Worm (Caenorhabditis elegans) whole organism, L2 larva: ENCODE data around the gene F19B2.7.

Experiments used
- C34F6.9 ChIP-seq: fragments of 150-350 bp; optimal IDR thresholded peaks from 2 replicates; lab custom pipeline; 2014; ENCODE audit warnings: missing biosample characterization, missing genetic modification characterization
- F13H6.1 ChIP-seq: sonication (generic microtip); optimal IDR thresholded peaks from 2 replicates; lab custom pipeline; 2016; ENCODE audit warnings: missing genetic modification characterization, missing compliant biosample characterization
- R02D3.7 ChIP-seq: fragments of 150-350 bp; optimal IDR thresholded peaks from 2 replicates; lab custom pipeline; 2014; ENCODE audit warnings: missing biosample characterization, missing genetic modification characterization
- Y55F3AM.14 ChIP-seq: fragments of 200-800 bp; sonication (Bioruptor generic); optimal IDR thresholded peaks from 2 replicates; lab custom pipeline; 2018; ENCODE audit warnings: mild to moderate bottlenecking, missing genetic modification characterization, missing compliant biosample characterization
- aly-2 ChIP-seq: fragments of 150-350 bp; optimal IDR thresholded peaks from 2 replicates; lab custom pipeline; 2014; ENCODE audit warnings: missing biosample characterization, missing genetic modification characterization
- blmp-1 ChIP-seq: sonication (generic microtip); optimal IDR thresholded peaks from 2 replicates; lab custom pipeline; 2017; ENCODE audit warnings: missing genetic modification characterization, mild to moderate bottlenecking, missing compliant biosample characterization, antibody characterized with exemption, moderate library complexity; ENCODE audit not compliant: insufficient read depth
- ceh-82 ChIP-seq: fragments of 150-350 bp; optimal IDR thresholded peaks from 2 replicates; lab custom pipeline; 2014; ENCODE audit warnings: missing biosample characterization, missing genetic modification characterization
- crh-2 ChIP-seq: sonication (generic microtip); optimal IDR thresholded peaks from 2 replicates; lab custom pipeline; 2017; ENCODE audit warnings: missing biosample characterization, missing genetic modification characterization
- egl-27 ChIP-seq: sonication (generic microtip); optimal IDR thresholded peaks from 3 replicates; lab custom pipeline; 2017; ENCODE audit warnings: missing biosample characterization, missing genetic modification reagents, missing genetic modification characterization
- elt-1 ChIP-seq: fragments of 150-350 bp; optimal IDR thresholded peaks from 2 replicates; lab custom pipeline; 2014; ENCODE audit warnings: missing biosample characterization, missing genetic modification characterization
- elt-3 ChIP-seq: sonication (generic microtip); optimal IDR thresholded peaks from 2 replicates; lab custom pipeline; 2017; ENCODE audit warnings: missing biosample characterization, missing genetic modification characterization
- fos-1 ChIP-seq: fragments of 150-350 bp; optimal IDR thresholded peaks from 2 replicates; lab custom pipeline; 2014; ENCODE audit warnings: missing biosample characterization, missing genetic modification characterization
- gmeb-1 ChIP-seq: fragments of 150-350 bp; optimal IDR thresholded peaks from 2 replicates; lab custom pipeline; 2014; ENCODE audit warnings: missing biosample characterization, missing genetic modification characterization
- lin-11 ChIP-seq: fragments of 150-350 bp; sonication (generic microtip); optimal IDR thresholded peaks from 2 replicates; lab custom pipeline; 2014; ENCODE audit warnings: missing biosample characterization, missing genetic modification characterization, inconsistent platforms, mixed read lengths
- lin-13 ChIP-seq: fragments of 150-350 bp; optimal IDR thresholded peaks from 2 replicates; lab custom pipeline; 2014; ENCODE audit warnings: missing biosample characterization, missing genetic modification reagents, missing genetic modification characterization
- lsy-2 ChIP-seq, 2 experiments: fragments of 150-350 bp in 1 of 2; sonication (generic microtip) in 1 of 2; optimal IDR thresholded peaks; 2 replicates each; lab custom pipeline; 2014 to 2017; ENCODE audit warnings: missing biosample characterization in 2 of 2, missing genetic modification characterization in 2 of 2
- mab-5 ChIP-seq: fragments of 150-350 bp; optimal IDR thresholded peaks from 2 replicates; lab custom pipeline; 2014; ENCODE audit warnings: missing biosample characterization, missing genetic modification characterization
- mbf-1 ChIP-seq: sonication (generic microtip); optimal IDR thresholded peaks from 2 replicates; lab custom pipeline; 2017; ENCODE audit warnings: missing biosample characterization, missing genetic modification characterization
- mdl-1 ChIP-seq, 2 experiments: fragments of 150-350 bp in 1 of 2; sonication (generic microtip) in 1 of 2; optimal IDR thresholded peaks; 2 replicates each; lab custom pipeline; 2017; ENCODE audit warnings: missing biosample characterization in 2 of 2, missing genetic modification characterization in 2 of 2
- nhr-11 ChIP-seq: fragments of 150-350 bp; optimal IDR thresholded peaks from 2 replicates; lab custom pipeline; 2014; ENCODE audit warnings: missing biosample characterization, missing genetic modification characterization
- nhr-21 ChIP-seq: fragments of 150-350 bp; optimal IDR thresholded peaks from 2 replicates; lab custom pipeline; 2014; ENCODE audit warnings: missing biosample characterization, missing genetic modification characterization
- nhr-25 ChIP-seq: fragments of 150-350 bp; sonication (generic microtip); optimal IDR thresholded peaks from 3 replicates; lab custom pipeline; 2014; ENCODE audit warnings: missing biosample characterization, missing genetic modification characterization
- nhr-6 ChIP-seq: fragments of 150-350 bp; optimal IDR thresholded peaks from 2 replicates; lab custom pipeline; 2014; ENCODE audit warnings: missing biosample characterization, missing genetic modification characterization
- peb-1 ChIP-seq: fragments of 150-350 bp; optimal IDR thresholded peaks from 2 replicates; lab custom pipeline; 2014; ENCODE audit warnings: missing biosample characterization, missing genetic modification characterization
- sem-4 ChIP-seq: fragments of 150-350 bp; optimal IDR thresholded peaks from 2 replicates; lab custom pipeline; 2014; ENCODE audit warnings: missing biosample characterization, missing genetic modification reagents, missing genetic modification characterization
- sma-3 ChIP-seq: sonication (generic microtip); optimal IDR thresholded peaks from 2 replicates; lab custom pipeline; 2016; ENCODE audit warnings: missing genetic modification reagents, missing genetic modification characterization, missing compliant biosample characterization
- sma-9 ChIP-seq, 2 experiments: fragments of 150-350 bp in 1 of 2; sonication (generic microtip) in 1 of 2; optimal IDR thresholded peaks; 2 replicates each; lab custom pipeline; 2014 to 2016; ENCODE audit warnings: missing genetic modification characterization in 2 of 2, mild to moderate bottlenecking in 1 of 2, missing biosample characterization in 1 of 2, missing compliant biosample characterization in 1 of 2, missing genetic modification reagents in 1 of 2, moderate library complexity in 1 of 2
- snpc-4 ChIP-seq: fragments of 150-350 bp; optimal IDR thresholded peaks from 2 replicates; lab custom pipeline; 2014; ENCODE audit warnings: missing biosample characterization, missing genetic modification characterization
- unc-39 ChIP-seq: fragments of 150-350 bp; optimal IDR thresholded peaks from 2 replicates; lab custom pipeline; 2014; ENCODE audit warnings: missing biosample characterization, missing genetic modification characterization
- unc-55 ChIP-seq: fragments of 150-350 bp; sonication (generic microtip); optimal IDR thresholded peaks from 3 replicates; lab custom pipeline; 2014; ENCODE audit warnings: missing biosample characterization, missing genetic modification reagents, missing genetic modification characterization
- unc-62 ChIP-seq: fragments of 150-350 bp; optimal IDR thresholded peaks from 2 replicates; lab custom pipeline; 2014; ENCODE audit warnings: missing biosample characterization, missing genetic modification reagents, missing genetic modification characterization
- zag-1 ChIP-seq: fragments of 150-350 bp; optimal IDR thresholded peaks from 2 replicates; lab custom pipeline; 2014; ENCODE audit warnings: missing biosample characterization, missing genetic modification characterization
- ztf-1 ChIP-seq: fragments of 200-800 bp; sonication (Bioruptor generic); conservative IDR thresholded peaks from 2 replicates; pipeline ENCODE4 v1.3.6; 2022; ENCODE audit warnings: missing genetic modification characterization, missing compliant biosample characterization
- ztf-11 ChIP-seq: sonication (generic microtip); optimal IDR thresholded peaks from 2 replicates; lab custom pipeline; 2017; ENCODE audit warnings: missing biosample characterization, missing genetic modification characterization
- ztf-4 ChIP-seq: fragments of 150-350 bp; optimal IDR thresholded peaks from 2 replicates; lab custom pipeline; 2014; ENCODE audit warnings: missing biosample characterization, missing genetic modification characterization

F19B2.7 gene

ce11 chrV:20123010-20123409, 28.5 kb upstream of the F19B2.7 start:
- TF ChIP-seq nhr-21, result no peak
- no peak for TF ChIP-seq gmeb-1 (tag; lab: Kevin White, UChicago)
- no peak for TF ChIP-seq nhr-6 (tag; lab: Kevin White, UChicago)
- no peak for TF ChIP-seq lin-13 (GFP tag; lab: Kevin White, UChicago)
- TF ChIP-seq R02D3.7 (tag; lab: Kevin White, UChicago), result no peak
- TF ChIP-seq unc-55 (GFP tag; lab: Kevin White, UChicago), result no peak
- no peak for TF ChIP-seq sma-9 (GFP tag; optimal IDR thresholded peaks at IDR 0.05; lab: Kevin White, UChicago)
- no peak for TF ChIP-seq sma-9 (tag; optimal IDR thresholded peaks at IDR 0.05; lab: Kevin White, UChicago)
- no peak for TF ChIP-seq lsy-2 (tag; optimal IDR thresholded peaks at IDR 0.05; lab: Kevin White, UChicago)
- TF ChIP-seq mab-5 (tag; lab: Kevin White, UChicago), result no peak
- no peak for TF ChIP-seq zag-1 (tag; lab: Kevin White, UChicago)
- no peak for TF ChIP-seq elt-3 (tag; lab: Kevin White, UChicago)
- TF ChIP-seq nhr-25, result no peak
- TF ChIP-seq unc-39 (tag; lab: Kevin White, UChicago), result no peak
- no peak for TF ChIP-seq aly-2 (tag; lab: Kevin White, UChicago)
- no peak for TF ChIP-seq fos-1 (tag; lab: Kevin White, UChicago)
- no peak for TF ChIP-seq elt-1

ce11 chrV:20123616-20124015, 27.9 kb upstream of the F19B2.7 start:
- no peak for TF ChIP-seq snpc-4 (tag; lab: Kevin White, UChicago)
- no peak for TF ChIP-seq mdl-1 (tag; optimal IDR thresholded peaks at IDR 0.05; lab: Kevin White, UChicago)
- TF ChIP-seq Y55F3AM.14 (GFP tag; lab: Kevin White, UChicago), result no peak
- TF ChIP-seq lin-13 (GFP tag; lab: Kevin White, UChicago), result no peak
- TF ChIP-seq nhr-21, result no peak
- TF ChIP-seq unc-55 (GFP tag; lab: Kevin White, UChicago), result no peak
- TF ChIP-seq ztf-11 (tag; lab: Kevin White, UChicago), result no peak
- no peak for TF ChIP-seq ceh-82 (tag; lab: Kevin White, UChicago)
- no peak for TF ChIP-seq unc-39 (tag; lab: Kevin White, UChicago)
- TF ChIP-seq unc-62, result no peak
- TF ChIP-seq aly-2 (tag; lab: Kevin White, UChicago), result no peak
- TF ChIP-seq lin-11 (tag; lab: Kevin White, UChicago), result no peak
- no peak for TF ChIP-seq C34F6.9 (tag; lab: Kevin White, UChicago)
- no peak for TF ChIP-seq zag-1 (tag; lab: Kevin White, UChicago)
- no peak for TF ChIP-seq gmeb-1 (tag; lab: Kevin White, UChicago)
- TF ChIP-seq crh-2 (tag; lab: Kevin White, UChicago), result no peak

DNA sequence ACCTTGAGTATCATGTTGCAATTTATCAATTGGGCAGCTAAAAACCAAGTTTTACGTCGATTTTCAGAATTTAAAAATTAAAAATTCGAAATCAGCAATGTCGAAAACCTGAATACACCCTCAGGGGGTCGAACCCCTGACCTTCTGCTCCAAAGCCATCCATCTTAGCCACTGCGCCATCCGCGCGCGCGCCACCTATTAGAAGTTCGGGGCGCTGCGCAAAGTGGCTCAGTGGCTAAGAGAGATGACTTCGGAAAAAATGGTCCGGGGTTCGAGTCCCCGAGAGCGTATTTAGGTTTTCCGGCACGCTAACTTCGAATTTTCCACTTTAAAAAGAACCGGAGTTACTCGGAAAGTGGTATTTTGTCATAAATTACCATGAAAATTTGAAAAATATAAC, 27.1 kb upstream of the F19B2.7 start:
- TF ChIP-seq sma-3 (GFP tag; lab: Kevin White, UChicago), result no peak
- no peak for TF ChIP-seq mab-5 (tag; lab: Kevin White, UChicago)
- TF ChIP-seq mdl-1 (tag; optimal IDR thresholded peaks at IDR 0.05; lab: Kevin White, UChicago), result no peak
- TF ChIP-seq Y55F3AM.14 (GFP tag; lab: Kevin White, UChicago), result no peak
- no peak for TF ChIP-seq nhr-25
- no peak for TF ChIP-seq blmp-1
- no peak for TF ChIP-seq egl-27 (tag; lab: Kevin White, UChicago)
- TF ChIP-seq fos-1 (tag; lab: Kevin White, UChicago), result no peak
- TF ChIP-seq ztf-1 (GFP tag; lab: Robert Waterston, UW), result no peak
- TF ChIP-seq unc-62, result no peak
- TF ChIP-seq snpc-4 (tag; lab: Kevin White, UChicago), result no peak
- no peak for TF ChIP-seq lin-11 (tag; lab: Kevin White, UChicago)
- TF ChIP-seq mbf-1 (tag; lab: Kevin White, UChicago), result no peak
- TF ChIP-seq sem-4 (tag; lab: Kevin White, UChicago), result no peak
- TF ChIP-seq unc-39 (tag; lab: Kevin White, UChicago), result no peak
- no peak for TF ChIP-seq aly-2 (tag; lab: Kevin White, UChicago)
- TF ChIP-seq lin-13 (GFP tag; lab: Kevin White, UChicago), result no peak
- TF ChIP-seq ceh-82 (tag; lab: Kevin White, UChicago), result no peak

DNA sequence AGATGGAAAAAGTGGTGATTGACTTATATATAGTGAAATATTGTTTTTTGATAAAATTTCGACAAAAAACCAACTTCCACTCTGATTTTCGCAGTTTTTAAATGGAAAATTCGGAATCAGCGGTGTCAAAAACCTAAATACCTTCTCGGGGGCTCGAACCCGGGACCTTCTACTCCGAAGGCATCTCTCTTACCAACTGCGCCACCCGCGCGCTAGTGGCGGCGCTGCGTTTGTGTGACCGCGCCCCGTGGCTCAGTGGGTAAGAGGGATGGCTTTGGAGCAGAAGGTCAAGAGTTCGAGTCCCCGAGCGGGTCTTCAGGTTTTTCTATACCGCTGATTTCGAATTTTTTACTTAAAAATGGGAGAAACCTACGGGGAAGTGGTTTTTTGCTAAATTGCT, 26.4 kb upstream of the F19B2.7 start:
- TF ChIP-seq unc-39 (tag; lab: Kevin White, UChicago) (no peak), blmp-1 (no peak), lin-11 (tag; lab: Kevin White, UChicago) (no peak), nhr-6 (tag; lab: Kevin White, UChicago) (no peak), sma-3 (GFP tag; lab: Kevin White, UChicago) (no peak)

DNA sequence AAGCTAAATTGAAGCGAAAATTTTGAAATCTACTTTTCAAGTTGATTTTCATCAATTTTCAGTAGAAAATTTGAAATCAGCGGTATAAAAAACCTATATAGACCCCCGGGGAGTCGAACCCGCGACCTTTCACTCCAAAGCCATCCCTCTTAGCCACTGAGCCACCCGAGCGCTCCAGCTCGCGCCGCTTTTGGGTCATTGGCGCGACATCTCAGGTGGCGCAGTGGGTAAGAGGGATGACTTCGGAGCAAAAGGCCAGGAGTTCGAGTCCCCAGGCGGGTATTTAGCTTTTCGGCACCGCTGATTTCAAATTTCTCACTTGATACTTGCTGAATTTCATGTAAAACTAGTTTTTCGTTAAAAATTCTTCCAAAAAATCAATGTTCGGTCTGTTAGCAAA, 24.9 kb upstream of the F19B2.7 start:
- TF ChIP-seq elt-3 (tag; lab: Kevin White, UChicago) (no peak), mab-5 (tag; lab: Kevin White, UChicago) (no peak), nhr-21 (no peak), nhr-11 (no peak), fos-1 (tag; lab: Kevin White, UChicago) (no peak), ztf-4 (tag; lab: Kevin White, UChicago) (no peak), sma-3 (GFP tag; lab: Kevin White, UChicago) (no peak), peb-1 (tag; lab: Kevin White, UChicago) (no peak), F13H6.1 (no peak), crh-2 (tag; lab: Kevin White, UChicago) (no peak), ztf-1 (GFP tag; lab: Robert Waterston, UW) (no peak)
